Fruit fly (Drosophila melanogaster) S2 (cell line): ENCODE measurements around the gene CG43333.

ENCODE experiments used
- CG8478 ChIP-seq: fragments of >200 bp; optimal IDR thresholded peaks from 2 replicates; lab custom pipeline; 2018
- CTCF ChIP-seq, 2 experiments: fragments of >200 bp; optimal IDR thresholded peaks; 2 replicates each; lab custom pipeline; 2018

Gene CG43333

dm6 chr2L:14115976-14116501 is 64.4 kb downstream of the CG43333 start:
- TF ChIP-seq CG8478 (lab: Kevin White, UChicago) (no peak), CTCF (optimal IDR thresholded peaks at IDR 0.05; lab: Kevin White, UChicago) (no peak)
